Fruit fly (Drosophila melanogaster): ENCODE data around the gene CG34176.

DNA sequence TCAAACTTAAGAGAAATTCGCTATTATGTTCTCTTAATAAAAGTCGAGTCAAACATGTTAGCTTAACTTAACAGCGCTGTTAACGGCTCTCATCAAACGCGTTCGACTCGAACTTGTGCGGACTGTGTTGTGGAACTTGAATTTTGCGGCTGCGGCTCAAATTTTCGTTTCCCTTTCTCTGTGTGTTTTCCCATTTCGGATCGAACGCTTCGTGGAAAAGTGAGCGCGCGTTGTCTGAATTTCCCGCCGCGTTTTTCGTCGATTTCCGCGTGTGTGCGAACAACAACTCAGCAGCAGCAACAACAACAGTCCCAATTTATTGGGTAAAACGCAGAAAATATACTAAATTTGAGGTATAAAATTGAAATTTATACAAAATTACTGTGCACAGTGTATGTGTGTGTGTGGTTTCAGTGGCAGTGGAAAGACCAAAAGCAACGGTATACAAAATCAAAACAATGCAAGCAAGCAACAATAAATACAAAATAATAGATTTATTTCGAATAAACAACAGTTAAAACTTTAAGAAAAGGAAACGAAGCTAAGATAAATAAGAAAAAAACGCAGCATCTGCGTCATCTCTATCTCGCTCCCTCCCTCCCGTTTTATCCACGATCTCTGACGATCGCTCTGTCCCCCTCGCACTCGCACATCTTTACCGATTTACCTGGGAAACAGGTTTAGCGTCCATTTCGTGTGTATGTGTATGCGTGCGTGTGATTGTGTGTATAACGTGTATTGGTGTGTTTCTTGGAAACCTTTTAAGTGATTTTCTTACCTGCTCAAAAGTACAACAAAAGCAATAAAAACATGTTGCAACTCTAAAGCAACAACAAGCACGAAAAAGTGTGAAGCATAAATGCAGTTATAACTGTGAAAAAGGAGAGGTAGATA lies 27.6 kb downstream of the CG34176 start, which contains the start of gene ed:
- TF ChIP-seq Clk (GFP tag; optimal IDR thresholded peaks at IDR 0.05) (no peak), kay (GFP tag; ENCODE audit: borderline replicate concordance) (no peak), CG5204 (GFP tag; optimal IDR thresholded peaks at IDR 0.05) (no peak), CG7045 (GFP tag; optimal IDR thresholded peaks at IDR 0.05) (no peak), cic (GFP tag; optimal IDR thresholded peaks at IDR 0.05) (no peak), CG14711 (tag; optimal IDR thresholded peaks at IDR 0.05) (no peak), toe (GFP tag; optimal IDR thresholded peaks at IDR 0.05) (no peak), ovo (GFP tag; optimal IDR thresholded peaks at IDR 0.05) (no peak), Hr96 (GFP tag; optimal IDR thresholded peaks at IDR 0.05) (no peak), cnc (optimal IDR thresholded peaks at IDR 0.05) (no peak), CG7101 (tag; optimal IDR thresholded peaks at IDR 0.05) (no peak), CG1620 (GFP tag; optimal IDR thresholded peaks at IDR 0.05) (no peak)

Data from whole organism, adult.